Worm (Caenorhabditis elegans) whole organism, late embryonic: ENCODE measurements around the gene srw-9.

Source experiments
- C38D4.7 ChIP-seq: fragments of 200-800 bp; sonication (Bioruptor generic); optimal IDR thresholded peaks from 2 replicates; lab custom pipeline; 2018; ENCODE audit warnings: mild to moderate bottlenecking, missing genetic modification characterization, moderate library complexity, missing compliant biosample characterization
- elt-4 ChIP-seq: sonication (generic microtip); optimal IDR thresholded peaks from 2 replicates; lab custom pipeline; 2016; ENCODE audit warnings: missing genetic modification characterization, missing compliant biosample characterization
- lin-11 ChIP-seq: fragments of 200-800 bp; sonication (Bioruptor generic); optimal IDR thresholded peaks from 2 replicates; lab custom pipeline; 2018; ENCODE audit warnings: mild to moderate bottlenecking, missing genetic modification characterization, missing compliant biosample characterization
- ztf-16 ChIP-seq: sonication (generic microtip); optimal IDR thresholded peaks from 2 replicates; lab custom pipeline; 2017; ENCODE audit warnings: missing genetic modification characterization, missing compliant biosample characterization

DNA sequence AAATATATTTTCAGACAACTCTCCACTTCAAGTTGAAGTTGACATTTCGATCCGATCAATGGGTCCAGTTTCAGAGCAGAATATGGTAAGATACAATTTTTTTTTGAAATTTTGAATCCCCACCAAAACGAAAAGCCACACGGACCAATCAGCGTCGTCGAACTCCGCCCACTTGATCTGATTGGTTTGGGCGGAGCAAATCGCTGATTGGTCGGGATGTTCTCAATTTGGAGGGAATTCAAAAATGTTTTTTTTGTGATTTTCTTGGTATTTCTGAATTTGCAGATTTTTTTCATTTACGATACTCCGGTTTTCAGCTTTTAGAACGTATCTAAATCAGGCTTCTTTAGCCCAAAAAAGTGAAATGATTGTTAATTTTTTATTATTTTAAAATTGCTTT is 28.0 kb downstream of the srw-9 start:
- TF ChIP-seq elt-4 (no peak), lin-11 (tag; lab: Kevin White, UChicago) (no peak), ztf-16 (tag; lab: Kevin White, UChicago) (no peak), C38D4.7 (GFP tag; lab: Kevin White, UChicago) (no peak)
